Fruit fly (Drosophila melanogaster) S2 (cell line): Measurements from ENCODE around the gene CG46525.

Experiments
- CG8478 ChIP-seq: fragments of >200 bp; optimal IDR thresholded peaks from 2 replicates; lab custom pipeline; 2018
- CTCF ChIP-seq, 2 experiments: fragments of >200 bp; optimal IDR thresholded peaks; 2 replicates each; lab custom pipeline; 2018

- no peak for TF ChIP-seq CG8478 (lab: Kevin White, UChicago)
- no peak for TF ChIP-seq CTCF (optimal IDR thresholded peaks at IDR 0.05; lab: Kevin White, UChicago)
Measured at dm6 chr3L:17445629-17446431, 29.2 kb upstream of the CG46525 start.
